Fruit fly (Drosophila melanogaster): Measurements from ENCODE around the gene AnxB11.

The AnxB11 gene

DNA sequence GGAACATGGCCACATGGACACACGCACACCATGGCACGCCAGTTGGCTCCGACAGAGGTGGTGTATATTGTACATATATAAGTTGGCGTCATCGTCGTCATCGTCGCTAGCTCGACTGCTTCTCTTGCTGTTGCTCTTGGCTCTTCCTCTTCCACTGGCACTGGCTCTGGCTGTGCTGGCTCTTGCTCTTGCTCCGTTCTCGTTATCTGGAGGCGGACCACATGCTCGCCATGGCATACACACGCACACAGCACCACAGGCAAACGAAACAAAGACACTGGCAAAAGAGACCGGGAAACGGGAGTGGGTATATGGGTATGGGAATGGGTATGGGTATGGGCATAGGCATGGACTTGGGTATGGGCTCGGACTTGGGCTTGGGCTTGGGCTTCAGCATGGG, 3.1 kb upstream of the AnxB11 start:
- TF ChIP-seq CG5204 (GFP tag; optimal IDR thresholded peaks at IDR 0.05) (no peak), Mnt (GFP tag; optimal IDR thresholded peaks at IDR 0.05) (peak; percentile 11)

DNA sequence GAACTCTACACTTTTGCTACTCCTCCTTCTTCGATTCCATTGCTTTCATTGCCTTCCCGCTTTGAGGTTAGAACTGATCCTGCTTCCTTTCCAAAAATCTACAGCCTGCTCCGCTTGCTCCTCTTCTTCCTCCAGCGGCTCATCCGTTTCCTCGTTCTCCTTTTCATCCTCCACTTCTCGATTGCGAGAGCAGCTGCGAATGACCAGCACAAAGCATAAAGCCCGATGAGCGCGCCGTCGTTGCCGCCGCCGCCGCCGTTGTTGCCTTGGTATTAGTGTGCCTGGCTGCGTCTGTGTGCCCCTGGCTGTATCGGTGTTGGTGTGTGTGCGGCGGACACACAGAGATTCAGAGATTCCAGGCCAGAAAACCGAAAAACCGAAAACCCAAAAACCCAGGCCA, 2.2 kb upstream of the AnxB11 start:
- TF ChIP-seq CG1620 (GFP tag; optimal IDR thresholded peaks at IDR 0.05) (no peak), cnc (optimal IDR thresholded peaks at IDR 0.05) (no peak), CG12768 (GFP tag; optimal IDR thresholded peaks at IDR 0.05) (no peak), Clk (GFP tag; optimal IDR thresholded peaks at IDR 0.05) (no peak), CG7045 (GFP tag; optimal IDR thresholded peaks at IDR 0.05) (no peak), CG33017 (tag; optimal IDR thresholded peaks at IDR 0.05) (no peak), CG7101 (tag; optimal IDR thresholded peaks at IDR 0.05) (no peak), CG5204 (GFP tag; optimal IDR thresholded peaks at IDR 0.05) (no peak), cic (GFP tag; optimal IDR thresholded peaks at IDR 0.05) (no peak), pad (GFP tag; optimal IDR thresholded peaks at IDR 0.05) (no peak), bab1 (GFP tag; optimal IDR thresholded peaks at IDR 0.05) (no peak), Mnt (GFP tag; optimal IDR thresholded peaks at IDR 0.05) (no peak), CG11617 (GFP tag; optimal IDR thresholded peaks at IDR 0.05) (no peak)

DNA sequence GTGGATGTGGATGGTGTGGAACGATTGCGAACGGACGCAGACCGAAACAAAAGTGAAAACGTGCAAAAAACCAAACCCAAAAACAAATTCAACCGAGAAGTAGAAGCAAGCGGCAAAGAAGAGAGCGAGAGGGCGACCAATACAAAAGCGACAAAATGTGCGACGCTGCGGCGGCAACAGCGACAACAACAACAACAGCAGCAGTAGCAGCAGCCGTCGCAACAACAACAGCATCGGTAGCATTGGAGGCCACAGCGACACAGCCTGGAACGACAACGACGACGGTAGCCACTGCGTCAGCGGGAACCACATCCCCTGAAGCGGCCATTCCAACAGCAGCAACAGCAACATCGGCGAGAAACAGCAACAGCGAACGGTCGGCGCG, 1.1 kb upstream of the AnxB11 start:
- TF ChIP-seq CG11617 (GFP tag; optimal IDR thresholded peaks at IDR 0.05): peak; percentile 19
- TF ChIP-seq CG7045 (GFP tag; optimal IDR thresholded peaks at IDR 0.05): no peak
- no peak for TF ChIP-seq Mnt (GFP tag; optimal IDR thresholded peaks at IDR 0.05)
- no peak for TF ChIP-seq CG7101 (tag; optimal IDR thresholded peaks at IDR 0.05)
- peak; percentile 44 for TF ChIP-seq Hr96 (GFP tag; optimal IDR thresholded peaks at IDR 0.05)
- no peak for TF ChIP-seq cnc (optimal IDR thresholded peaks at IDR 0.05)
- TF ChIP-seq CG12768 (GFP tag; optimal IDR thresholded peaks at IDR 0.05): no peak
- peak; percentile 82 for TF ChIP-seq bab1 (GFP tag; optimal IDR thresholded peaks at IDR 0.05)
- no peak for TF ChIP-seq toe (GFP tag; optimal IDR thresholded peaks at IDR 0.05)
- peak; percentile 7 for TF ChIP-seq cic (GFP tag; optimal IDR thresholded peaks at IDR 0.05)
- peak; percentile 59 for TF ChIP-seq tj (GFP tag; optimal IDR thresholded peaks at IDR 0.05)
- no peak for TF ChIP-seq pad (GFP tag; optimal IDR thresholded peaks at IDR 0.05)

DNA sequence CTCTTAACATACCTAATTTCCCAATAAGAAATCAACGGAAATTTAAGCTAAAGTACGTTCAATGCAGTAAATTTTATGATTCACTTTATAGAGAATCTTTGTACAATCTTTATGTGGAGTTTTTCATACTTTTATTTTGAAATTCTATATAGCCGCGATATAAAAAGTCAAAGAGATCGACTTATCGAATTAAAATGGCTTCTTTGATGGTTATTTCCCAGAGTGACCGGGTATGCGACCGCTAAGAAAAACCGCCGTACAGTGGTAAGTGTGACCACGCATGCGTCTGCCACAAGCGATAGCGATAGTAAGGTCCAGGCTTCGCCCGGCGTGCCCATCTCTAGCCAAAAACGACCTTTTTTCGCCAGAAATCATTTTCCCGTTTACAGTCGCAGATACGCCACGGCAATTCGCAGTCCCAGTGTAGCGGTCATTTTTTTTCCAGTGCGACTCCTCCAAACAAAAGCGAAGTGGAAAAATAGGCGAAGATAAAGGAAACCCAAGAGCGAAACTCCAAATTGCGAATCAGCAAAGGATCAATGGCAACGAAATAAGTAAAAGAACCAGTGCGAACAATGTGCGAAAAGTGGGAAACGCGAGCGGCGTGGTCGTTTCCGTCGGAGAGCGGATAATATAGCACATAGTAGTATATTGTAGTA, 530 bp upstream of the AnxB11 start, which contains the start of gene hang:
Gene hang (plus strand): TSS at position 366 of the 659 bp plus-strand sequence.
- TF ChIP-seq CG5204 (GFP tag; optimal IDR thresholded peaks at IDR 0.05) (no peak), toe (GFP tag; optimal IDR thresholded peaks at IDR 0.05) (no peak), CG1620 (GFP tag; optimal IDR thresholded peaks at IDR 0.05) (peak; percentile 37), CG14711 (tag; optimal IDR thresholded peaks at IDR 0.05) (peak; percentile 8), tj (GFP tag; optimal IDR thresholded peaks at IDR 0.05) (no peak), Mnt (GFP tag; optimal IDR thresholded peaks at IDR 0.05) (peak; percentile 83), CG11617 (GFP tag; optimal IDR thresholded peaks at IDR 0.05) (peak; percentile 65), kay (GFP tag; ENCODE audit: borderline replicate concordance) (no peak), cic (GFP tag; optimal IDR thresholded peaks at IDR 0.05) (peak; percentile 42), bab1 (GFP tag; optimal IDR thresholded peaks at IDR 0.05) (peak; percentile 20), CG7101 (tag; optimal IDR thresholded peaks at IDR 0.05) (peak; percentile 37), CG12768 (GFP tag; optimal IDR thresholded peaks at IDR 0.05) (no peak), ovo (GFP tag; optimal IDR thresholded peaks at IDR 0.05) (peak; percentile 45), cnc (optimal IDR thresholded peaks at IDR 0.05) (no peak), CG7045 (GFP tag; optimal IDR thresholded peaks at IDR 0.05) (no peak), Clk (GFP tag; optimal IDR thresholded peaks at IDR 0.05) (no peak), Crg-1 (GFP tag; optimal IDR thresholded peaks at IDR 0.05) (peak; percentile 25), Hr96 (GFP tag; optimal IDR thresholded peaks at IDR 0.05) (peak; percentile 6)

DNA sequence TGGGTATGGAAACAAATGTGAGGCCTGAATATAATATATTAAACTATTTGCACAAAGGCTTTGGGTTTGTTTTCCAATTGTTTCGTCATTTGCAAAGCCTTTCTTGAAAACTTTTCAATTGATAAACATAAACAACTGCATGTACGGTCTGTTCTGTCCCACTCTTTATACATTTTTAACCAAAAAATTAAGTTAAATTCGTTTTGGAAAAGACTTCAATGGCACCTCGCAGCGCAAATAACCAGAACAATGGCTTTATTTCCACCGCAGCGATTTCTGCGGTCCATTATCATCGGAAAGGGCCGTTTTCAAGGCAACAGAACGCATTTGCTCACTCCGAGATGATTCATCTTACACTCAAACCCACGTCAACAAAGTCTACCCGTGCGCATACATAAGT, 1.2 kb downstream of the AnxB11 start:
- TF ChIP-seq kay (GFP tag; ENCODE audit: borderline replicate concordance): peak; percentile 56
- TF ChIP-seq tj (GFP tag; optimal IDR thresholded peaks at IDR 0.05): no peak

DNA sequence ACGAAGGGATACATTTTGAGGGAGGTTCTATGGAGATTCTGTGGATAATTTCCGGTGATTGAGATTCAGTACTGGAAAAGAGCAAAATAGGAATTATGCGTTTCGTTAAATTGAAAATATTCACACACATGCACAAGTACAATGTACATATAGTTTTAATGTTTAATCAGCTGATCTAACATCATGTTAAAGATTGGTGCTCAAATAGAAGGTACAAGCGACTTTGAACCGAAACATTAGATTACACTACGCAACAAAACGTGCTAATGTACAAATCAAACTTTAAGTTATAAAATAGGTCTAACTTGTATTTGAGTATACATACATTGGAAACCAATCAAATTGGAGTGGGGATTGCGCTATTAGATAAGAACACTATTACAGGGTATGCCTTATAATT, 2.0 kb downstream of the AnxB11 start:
- TF ChIP-seq Clk (GFP tag; optimal IDR thresholded peaks at IDR 0.05): no peak
- no peak for TF ChIP-seq CG5204 (GFP tag; optimal IDR thresholded peaks at IDR 0.05)
- TF ChIP-seq CG12768 (GFP tag; optimal IDR thresholded peaks at IDR 0.05): no peak
- TF ChIP-seq CG7045 (GFP tag; optimal IDR thresholded peaks at IDR 0.05): no peak
- TF ChIP-seq ovo (GFP tag; optimal IDR thresholded peaks at IDR 0.05): no peak
- no peak for TF ChIP-seq bab1 (GFP tag; optimal IDR thresholded peaks at IDR 0.05)
- TF ChIP-seq CG1620 (GFP tag; optimal IDR thresholded peaks at IDR 0.05): no peak
- TF ChIP-seq Mnt (GFP tag; optimal IDR thresholded peaks at IDR 0.05): no peak
- TF ChIP-seq CG7101 (tag; optimal IDR thresholded peaks at IDR 0.05): no peak
- TF ChIP-seq pad (GFP tag; optimal IDR thresholded peaks at IDR 0.05): no peak
- TF ChIP-seq CG33017 (tag; optimal IDR thresholded peaks at IDR 0.05): no peak
- no peak for TF ChIP-seq tj (GFP tag; optimal IDR thresholded peaks at IDR 0.05)
- no peak for TF ChIP-seq cic (GFP tag; optimal IDR thresholded peaks at IDR 0.05)
- TF ChIP-seq CG14711 (tag; optimal IDR thresholded peaks at IDR 0.05): no peak
- no peak for TF ChIP-seq Hr96 (GFP tag; optimal IDR thresholded peaks at IDR 0.05)
- TF ChIP-seq cnc (optimal IDR thresholded peaks at IDR 0.05): no peak
